Fruit fly (Drosophila melanogaster): ENCODE data around the gene CG4957.

Gene CG4957

dm6 chr2L:10263343-10263744 is 5.3 kb upstream of the CG4957 start, which contains the start of gene Rsf1:
Gene Rsf1 (minus strand): TSS chr2L:10263554.
- TF ChIP-seq CG7368 (GFP tag; optimal IDR thresholded peaks at IDR 0.05) (no peak), Eip78C (GFP tag) (peak; percentile 18)

- TF ChIP-seq Smox (GFP tag; optimal IDR thresholded peaks at IDR 0.05) (no peak), CG6163 (GFP tag; IDR thresholded peaks at IDR 0.05) (no peak), Sox102F (GFP tag; optimal IDR thresholded peaks at IDR 0.05) (no peak), Eip75B (GFP tag; optimal IDR thresholded peaks at IDR 0.05) (no peak), CG6276 (GFP tag; optimal IDR thresholded peaks at IDR 0.05) (no peak), topi (GFP tag; optimal IDR thresholded peaks at IDR 0.05) (no peak), spab (GFP tag; optimal IDR thresholded peaks at IDR 0.05) (no peak), Sox14 (GFP tag; optimal IDR thresholded peaks at IDR 0.05) (no peak), Gug (GFP tag; IDR thresholded peaks at IDR 0.05) (no peak), CG34406 (GFP tag; optimal IDR thresholded peaks at IDR 0.05) (no peak), CG11902 (GFP tag; optimal IDR thresholded peaks at IDR 0.05) (no peak), fkh (GFP tag; optimal IDR thresholded peaks at IDR 0.05) (peak; percentile 64), CG4318 (GFP tag; optimal IDR thresholded peaks at IDR 0.05) (no peak), CG6854 (GFP tag; optimal IDR thresholded peaks at IDR 0.05) (no peak), Eip78C (GFP tag) (peak; percentile 43), Eip93F (GFP tag; optimal IDR thresholded peaks at IDR 0.05) (peak; percentile 31), OdsH (GFP tag; optimal IDR thresholded peaks at IDR 0.05) (no peak), CG6808 (GFP tag; optimal IDR thresholded peaks at IDR 0.05) (no peak), net (GFP tag; optimal IDR thresholded peaks at IDR 0.05) (no peak), vri (GFP tag; optimal IDR thresholded peaks at IDR 0.05) (no peak), Hr4 (GFP tag; optimal IDR thresholded peaks at IDR 0.05) (no peak), Hr39 (GFP tag; optimal IDR thresholded peaks at IDR 0.05) (no peak), eg (GFP tag; IDR thresholded peaks at IDR 0.05) (no peak), CG6792 (GFP tag; optimal IDR thresholded peaks at IDR 0.05) (no peak)
Measured at dm6 chr2L:10263830-10264634, 4.6 kb upstream of the CG4957 start, which contains the start of gene REPTOR-BP. Gene REPTOR-BP (plus strand): TSS chr2L:10264125.

dm6 chr2L:10265129-10265528 is 3.5 kb upstream of the CG4957 start, which contains the start of gene Mob3:
Gene Mob3 (plus strand): TSS chr2L:10265336.
- TF ChIP-seq fkh (GFP tag; optimal IDR thresholded peaks at IDR 0.05), result peak; percentile 43
- peak; percentile 30 for TF ChIP-seq esn (GFP tag; optimal IDR thresholded peaks at IDR 0.05)
- TF ChIP-seq Ets96B (tag; optimal IDR thresholded peaks at IDR 0.05), result no peak

- no peak for TF ChIP-seq CG9139 (GFP tag; optimal IDR thresholded peaks at IDR 0.05)
- TF ChIP-seq Eip93F (GFP tag; optimal IDR thresholded peaks at IDR 0.05), result no peak
- no peak for TF ChIP-seq Smox (GFP tag; optimal IDR thresholded peaks at IDR 0.05)
- peak; percentile 78 for TF ChIP-seq fkh (GFP tag; optimal IDR thresholded peaks at IDR 0.05)
Measured at dm6 chr2L:10266511-10266910, 2.2 kb upstream of the CG4957 start, which contains the start of gene CG4953. Gene CG4953 (plus strand): TSS chr2L:10266703.

- no peak for TF ChIP-seq Sox102F (GFP tag; optimal IDR thresholded peaks at IDR 0.05)
- TF ChIP-seq CG6163 (GFP tag; IDR thresholded peaks at IDR 0.05), result no peak
- TF ChIP-seq CG6792 (GFP tag; optimal IDR thresholded peaks at IDR 0.05), result no peak
- TF ChIP-seq CG7368 (GFP tag; optimal IDR thresholded peaks at IDR 0.05), result no peak
- TF ChIP-seq CG8119 (GFP tag; IDR thresholded peaks at IDR 0.05), result no peak
- no peak for TF ChIP-seq CG6276 (GFP tag; optimal IDR thresholded peaks at IDR 0.05)
- TF ChIP-seq Ets21C (GFP tag; optimal IDR thresholded peaks at IDR 0.05), result no peak
- TF ChIP-seq Ets96B (tag; optimal IDR thresholded peaks at IDR 0.05), result no peak
- no peak for TF ChIP-seq CG11762 (GFP tag; optimal IDR thresholded peaks at IDR 0.05; ENCODE audit: insufficient read depth)
Measured at dm6 chr2L:10269854-10270253, 1.2 kb downstream of the CG4957 start, which contains the start of gene Mulk. Gene Mulk (plus strand): TSS chr2L:10270051.

All from whole organism, prepupa.